Fruit fly (Drosophila melanogaster): ENCODE results near the gene CG32590.

DNA sequence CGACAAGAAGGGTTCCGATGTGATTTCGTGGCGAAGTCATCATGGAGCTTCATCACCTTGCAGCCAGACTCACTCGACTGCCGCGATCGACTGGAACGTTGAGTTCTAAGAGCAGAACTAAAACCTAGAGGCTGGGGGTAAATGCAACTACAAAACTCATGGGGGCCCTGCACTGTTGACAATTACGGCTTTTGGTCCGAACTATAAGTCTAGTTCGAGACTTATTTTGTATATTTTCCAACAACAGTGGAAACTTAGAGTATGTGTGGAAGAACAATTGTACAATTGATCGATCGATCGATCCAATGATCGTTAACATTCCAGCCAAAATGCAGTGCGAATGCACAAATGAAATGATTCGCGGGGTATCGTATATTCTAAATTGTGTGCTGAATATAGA is 17.4 kb upstream of the CG32590 start, which contains the start of gene CG9519:
- TF ChIP-seq insv (optimal IDR thresholded peaks at IDR 0.05): no peak
- TF ChIP-seq h (optimal IDR thresholded peaks at IDR 0.05): no peak
- no peak for TF ChIP-seq ttk (optimal IDR thresholded peaks at IDR 0.05)
- no peak for TF ChIP-seq Myc (optimal IDR thresholded peaks at IDR 0.05)
- TF ChIP-seq Sin3A (optimal IDR thresholded peaks at IDR 0.05): no peak
- no peak for TF ChIP-seq psq (optimal IDR thresholded peaks at IDR 0.05)

Measured in Kc167 (cell line).